Fruit fly (Drosophila melanogaster): Measurements from ENCODE around the gene ATPsynE.

ATPsynE gene

DNA sequence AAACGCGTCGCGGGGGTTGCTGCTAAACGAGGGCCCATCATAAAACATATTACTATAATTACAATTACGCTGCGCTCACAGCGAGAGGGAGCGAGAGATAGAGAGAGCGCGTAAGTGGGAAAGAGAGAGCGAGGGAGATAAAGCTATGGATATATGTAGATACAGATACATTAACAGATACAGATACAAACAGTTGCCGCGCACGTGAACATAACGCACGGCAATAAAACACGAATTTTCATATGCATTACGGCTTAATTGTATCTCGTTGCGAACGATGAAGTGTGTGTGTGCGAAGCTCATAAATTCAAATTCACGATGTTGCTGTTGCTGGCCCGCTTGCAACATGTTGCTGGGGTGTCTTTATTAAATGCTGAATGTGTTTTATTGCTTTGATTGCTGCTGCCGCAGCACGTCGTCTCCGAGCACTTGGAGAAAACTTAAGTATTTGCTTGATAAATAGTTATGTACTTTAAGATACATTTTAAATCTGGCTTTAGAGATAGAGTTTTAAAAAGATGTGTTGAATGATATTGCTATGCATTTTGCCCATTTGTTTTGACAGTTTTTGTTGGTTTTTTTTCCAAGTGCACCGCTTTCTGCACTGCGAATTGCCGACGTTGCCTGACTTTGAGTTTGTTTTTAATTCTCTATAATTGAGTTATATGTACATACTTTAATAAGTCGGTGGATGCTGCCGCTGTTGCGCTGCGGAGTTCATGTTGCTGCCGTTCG, 43.6 kb downstream of the ATPsynE start (continued):
- TF ChIP-seq dati (GFP tag; IDR thresholded peaks at IDR 0.05) (peak; percentile 44; the same call in 1 of the 2 replicates), vnd (GFP tag; IDR thresholded peaks at IDR 0.05; ENCODE audit: partially characterized antibody) (no peak), CG12659 (GFP tag; optimal IDR thresholded peaks at IDR 0.05) (peak; percentile 78), fd64A (GFP tag; optimal IDR thresholded peaks at IDR 0.05) (no peak), Neu2 (GFP tag; optimal IDR thresholded peaks at IDR 0.05; ENCODE audit: borderline replicate concordance) (no peak), CG1024 (GFP tag; IDR thresholded peaks at IDR 0.05) (peak; percentile 21; the same call in 1 of the 2 replicates), hkb (optimal IDR thresholded peaks at IDR 0.05) (no peak), hkb (GFP tag; IDR thresholded peaks at IDR 0.05) (peak; percentile 79), NC2α (GFP tag; optimal IDR thresholded peaks at IDR 0.05) (peak; percentile 47), Ptx1 (GFP tag; IDR thresholded peaks at IDR 0.05) (peak; percentile 89), CG17912 (GFP tag; optimal IDR thresholded peaks at IDR 0.05) (no peak), grau (tag; optimal IDR thresholded peaks at IDR 0.05) (peak; percentile 40), CG6813 (GFP tag; optimal IDR thresholded peaks at IDR 0.05) (peak; percentile 58), fd3F (GFP tag; optimal IDR thresholded peaks at IDR 0.05) (peak; percentile 63), Atf6 (GFP tag; IDR thresholded peaks at IDR 0.05) (peak; percentile 92), CG4282 (GFP tag; optimal IDR thresholded peaks at IDR 0.05) (no peak), ato (GFP tag; IDR thresholded peaks at IDR 0.05; ENCODE audit: partially characterized antibody) (no peak), scrt (GFP tag; optimal IDR thresholded peaks at IDR 0.05) (peak; percentile 2), CG7357 (GFP tag; IDR thresholded peaks at IDR 0.05) (peak; percentile 79), MESR4 (GFP tag; optimal IDR thresholded peaks at IDR 0.05) (no peak), CG9932 (GFP tag; IDR thresholded peaks at IDR 0.05) (peak; percentile 72), ci (GFP tag; IDR thresholded peaks at IDR 0.05) (peak; percentile 93), Xrp1 (GFP tag; IDR thresholded peaks at IDR 0.05) (peak; percentile 80), CG1602 (GFP tag; optimal IDR thresholded peaks at IDR 0.05) (peak; percentile 68), CG11398 (GFP tag; optimal IDR thresholded peaks at IDR 0.05) (peak; percentile 52), CG8281 (tag; optimal IDR thresholded peaks at IDR 0.05) (peak; percentile 24), hb (GFP tag; IDR thresholded peaks at IDR 0.05; ENCODE audit: partially characterized antibody) (no peak), CG12744 (GFP tag; optimal IDR thresholded peaks at IDR 0.05) (peak; percentile 63), CG12769 (tag; optimal IDR thresholded peaks at IDR 0.05) (peak; percentile 63), CG15479 (GFP tag; optimal IDR thresholded peaks at IDR 0.05) (no peak), tx (GFP tag; optimal IDR thresholded peaks at IDR 0.05) (peak; percentile 68), CG4424 (GFP tag; optimal IDR thresholded peaks at IDR 0.05) (peak; percentile 78), CG34422 (GFP tag; IDR thresholded peaks at IDR 0.05) (peak; percentile 88), Opbp (GFP tag; IDR thresholded peaks at IDR 0.05; ENCODE audit: partially characterized antibody) (no peak), CG6765 (GFP tag; optimal IDR thresholded peaks at IDR 0.05) (no peak), CG33557 (GFP tag; optimal IDR thresholded peaks at IDR 0.05) (no peak), CG2116 (GFP tag; optimal IDR thresholded peaks at IDR 0.05) (peak; percentile 18), CG11085 (GFP tag; IDR thresholded peaks at IDR 0.05) (peak; percentile 49; the same call in 1 of the 2 replicates), Lpt (GFP tag; optimal IDR thresholded peaks at IDR 0.05) (no peak), CG18262 (tag; optimal IDR thresholded peaks at IDR 0.05) (peak; percentile 58), CG11504 (tag; optimal IDR thresholded peaks at IDR 0.05) (peak; percentile 99), CG3407 (GFP tag; optimal IDR thresholded peaks at IDR 0.05) (peak; percentile 68), tap (tag; optimal IDR thresholded peaks at IDR 0.05) (peak; percentile 11), her (GFP tag; optimal IDR thresholded peaks at IDR 0.05) (peak; percentile 12), dimm (GFP tag; IDR thresholded peaks at IDR 0.05) (peak; percentile 61), Meics (GFP tag; optimal IDR thresholded peaks at IDR 0.05) (peak; percentile 72), tup (GFP tag; optimal IDR thresholded peaks at IDR 0.05) (peak; percentile 37), CG5245 (GFP tag; optimal IDR thresholded peaks at IDR 0.05) (peak; percentile 72), CG10209 (GFP tag; optimal IDR thresholded peaks at IDR 0.05) (peak; percentile 79)
